Worm (Caenorhabditis elegans): ENCODE data around the gene unc-7.

ce11 chrX:15163118-15163517 is 15.6 kb upstream of the unc-7 start:
- TF ChIP-seq blmp-1 (tag; optimal IDR thresholded peaks at IDR 0.05; ENCODE audit: insufficient read depth) (no peak), elt-3 (tag; optimal IDR thresholded peaks at IDR 0.05) (no peak), ztf-11 (tag; optimal IDR thresholded peaks at IDR 0.05) (no peak), nhr-237 (tag; optimal IDR thresholded peaks at IDR 0.05) (no peak), R02D3.7 (tag; optimal IDR thresholded peaks at IDR 0.05) (no peak), nhr-11 (tag; optimal IDR thresholded peaks at IDR 0.05) (no peak)
